Worm (Caenorhabditis elegans) whole organism, young adult: ENCODE results near the gene fut-4.

Experiments used
- C17E4.6 ChIP-seq: fragments of 200-800 bp; sonication (Bioruptor generic); IDR thresholded peaks from 2 replicates; pipeline ENCODE4 v1.3.6; 2022; ENCODE audit warnings: missing genetic modification reagents, missing genetic modification characterization, missing compliant biosample characterization
- F33H1.4 ChIP-seq: fragments of 200-800 bp; sonication (Bioruptor generic); IDR thresholded peaks from 2 replicates; pipeline ENCODE4 v1.3.6; 2022; ENCODE audit warnings: missing genetic modification reagents, missing genetic modification characterization, missing compliant biosample characterization
- F55B11.4 ChIP-seq: sonication (generic microtip); optimal IDR thresholded peaks from 2 replicates; lab custom pipeline; 2016; ENCODE audit warnings: missing compliant biosample characterization, missing genetic modification characterization, borderline replicate concordance; ENCODE audit not compliant: insufficient read depth
- F57A8.1 ChIP-seq: fragments of 200-800 bp; sonication (Bioruptor generic); optimal IDR thresholded peaks from 2 replicates; lab custom pipeline; 2018; ENCODE audit warnings: mild to moderate bottlenecking, missing genetic modification characterization, moderate library complexity, missing compliant biosample characterization
- Y79H2A.3 ChIP-seq: fragments of 200-800 bp; sonication (Bioruptor generic); conservative IDR thresholded peaks from 2 replicates; pipeline ENCODE4 v1.3.6; 2022; ENCODE audit warnings: missing genetic modification reagents, missing genetic modification characterization, missing compliant biosample characterization
- Y95B8A.8 ChIP-seq: fragments of 200-800 bp; sonication (Bioruptor generic); IDR thresholded peaks from 2 replicates; pipeline ENCODE4 v1.3.6; 2022; ENCODE audit warnings: missing genetic modification reagents, missing genetic modification characterization, missing compliant biosample characterization
- bed-1 ChIP-seq: fragments of 200-800 bp; sonication (Bioruptor generic); IDR thresholded peaks from 2 replicates; pipeline ENCODE4 v1.3.6; 2022; ENCODE audit warnings: missing genetic modification reagents, missing genetic modification characterization, missing compliant biosample characterization
- cebp-2 ChIP-seq: fragments of 200-800 bp; sonication (Bioruptor generic); IDR thresholded peaks from 2 replicates; pipeline ENCODE4 v1.3.6; 2022; ENCODE audit warnings: missing genetic modification characterization, missing compliant biosample characterization
- ceh-58 ChIP-seq: fragments of 200-800 bp; sonication (Bioruptor generic); IDR thresholded peaks from 2 replicates; pipeline ENCODE4 v1.3.6; 2022; ENCODE audit warnings: missing genetic modification characterization, missing compliant biosample characterization
- efl-1 ChIP-seq: fragments of 150-350 bp; optimal IDR thresholded peaks from 2 replicates; lab custom pipeline; 2014; ENCODE audit warnings: missing biosample characterization, missing genetic modification reagents, missing genetic modification characterization
- egl-18 ChIP-seq: fragments of 200-800 bp; sonication (Bioruptor generic); IDR thresholded peaks from 2 replicates; pipeline ENCODE4 v1.3.6; 2022; ENCODE audit warnings: missing genetic modification reagents, missing genetic modification characterization, missing compliant biosample characterization
- ekl-4 ChIP-seq: fragments of 200-800 bp; sonication (Bioruptor generic); IDR thresholded peaks from 2 replicates; pipeline ENCODE4 v1.3.6; 2022; ENCODE audit warnings: missing genetic modification reagents, missing genetic modification characterization, missing compliant biosample characterization
- fkh-3 ChIP-seq: sonication (generic microtip); optimal IDR thresholded peaks from 2 replicates; lab custom pipeline; 2016; ENCODE audit warnings: mild to moderate bottlenecking, missing genetic modification characterization, missing compliant biosample characterization
- hmg-20 ChIP-seq: fragments of 200-800 bp; sonication (Bioruptor generic); IDR thresholded peaks from 2 replicates; pipeline ENCODE4 v1.3.6; 2022; ENCODE audit warnings: missing genetic modification reagents, missing genetic modification characterization, missing compliant biosample characterization
- lin-40 ChIP-seq: sonication (generic microtip); optimal IDR thresholded peaks from 2 replicates; lab custom pipeline; 2016; ENCODE audit warnings: missing genetic modification characterization, mild to moderate bottlenecking, missing compliant biosample characterization, missing genotype, missing genetic modification reagents
- lsl-1 ChIP-seq: fragments of 200-800 bp; sonication (Bioruptor generic); optimal IDR thresholded peaks from 2 replicates; lab custom pipeline; 2018; ENCODE audit warnings: mild to moderate bottlenecking, missing genetic modification characterization, moderate library complexity, missing compliant biosample characterization
- madf-6 ChIP-seq: fragments of 200-800 bp; sonication (Bioruptor generic); IDR thresholded peaks from 2 replicates; pipeline ENCODE4 v1.3.6; 2022; ENCODE audit warnings: missing genetic modification reagents, missing genetic modification characterization, missing compliant biosample characterization
- madf-8 ChIP-seq: fragments of 200-800 bp; sonication (Bioruptor generic); conservative IDR thresholded peaks from 2 replicates; pipeline ENCODE4 v1.3.6; 2022; ENCODE audit warnings: missing genetic modification reagents, missing genetic modification characterization, missing compliant biosample characterization
- mcd-1 ChIP-seq: fragments of 200-800 bp; sonication (Bioruptor generic); IDR thresholded peaks from 2 replicates; pipeline ENCODE4 v1.3.6; 2022; ENCODE audit warnings: missing genetic modification reagents, missing genetic modification characterization, missing compliant biosample characterization
- mel-28 ChIP-seq: sonication (generic microtip); optimal IDR thresholded peaks from 2 replicates; lab custom pipeline; 2016; ENCODE audit warnings: borderline replicate concordance, mild to moderate bottlenecking, missing genetic modification characterization, missing compliant biosample characterization
- mes-4 ChIP-seq: sonication (generic microtip); optimal IDR thresholded peaks from 2 replicates; lab custom pipeline; 2016; ENCODE audit warnings: missing genotype, missing genetic modification characterization, missing compliant biosample characterization
- nhr-179 ChIP-seq: sonication (generic microtip); optimal IDR thresholded peaks from 2 replicates; lab custom pipeline; 2016; ENCODE audit warnings: mild to moderate bottlenecking, missing genetic modification characterization, missing compliant biosample characterization
- nhr-27 ChIP-seq: fragments of 200-800 bp; sonication (Bioruptor generic); optimal IDR thresholded peaks from 2 replicates; lab custom pipeline; 2018; ENCODE audit warnings: mild to moderate bottlenecking, missing genetic modification characterization, moderate library complexity, missing compliant biosample characterization
- nhr-80 ChIP-seq: sonication (generic microtip); optimal IDR thresholded peaks from 2 replicates; lab custom pipeline; 2016; ENCODE audit warnings: missing genetic modification characterization, missing compliant biosample characterization
- nhr-90 ChIP-seq: sonication (generic microtip); optimal IDR thresholded peaks from 2 replicates; lab custom pipeline; 2016; ENCODE audit warnings: missing genotype, mild to moderate bottlenecking, missing genetic modification characterization, missing compliant biosample characterization
- pbrm-1 ChIP-seq: fragments of 200-800 bp; sonication (Bioruptor generic); IDR thresholded peaks from 2 replicates; pipeline ENCODE4 v1.3.6; 2022; ENCODE audit warnings: missing genetic modification reagents, missing genetic modification characterization, missing compliant biosample characterization
- pha-4 ChIP-seq: fragments of 150-350 bp; sonication (generic microtip); optimal IDR thresholded peaks from 2 replicates; lab custom pipeline; 2014; ENCODE audit warnings: missing biosample characterization, missing genetic modification reagents, missing genetic modification characterization
- rec-8 ChIP-seq, 2 experiments: sonication (generic microtip); optimal IDR thresholded peaks; 2 replicates each; lab custom pipeline; 2016; ENCODE audit warnings: mild to moderate bottlenecking in 2 of 2, missing genetic modification characterization in 2 of 2, missing genetic modification reagents in 2 of 2, missing genotype in 2 of 2, missing biosample characterization in 1 of 2, missing compliant biosample characterization in 1 of 2, moderate library complexity in 1 of 2
- repo-1 ChIP-seq: sonication (generic microtip); optimal IDR thresholded peaks from 2 replicates; lab custom pipeline; 2017; ENCODE audit warnings: mild to moderate bottlenecking, missing genetic modification characterization, missing compliant biosample characterization
- snpc-1.1 ChIP-seq: sonication (generic microtip); optimal IDR thresholded peaks from 2 replicates; lab custom pipeline; 2017; ENCODE audit warnings: missing genetic modification characterization, mild to moderate bottlenecking, missing compliant biosample characterization, antibody characterized with exemption, moderate library complexity, missing genotype, missing genetic modification reagents; ENCODE audit not compliant: insufficient read depth
- snpc-1.3 ChIP-seq: sonication (generic microtip); optimal IDR thresholded peaks from 2 replicates; lab custom pipeline; 2017; ENCODE audit warnings: missing genetic modification characterization, mild to moderate bottlenecking, missing compliant biosample characterization, antibody characterized with exemption, moderate library complexity, missing genotype, missing genetic modification reagents; ENCODE audit not compliant: insufficient read depth
- somi-1 ChIP-seq: fragments of 200-800 bp; sonication (Bioruptor generic); optimal IDR thresholded peaks from 2 replicates; lab custom pipeline; 2018; ENCODE audit warnings: mild to moderate bottlenecking, missing genetic modification characterization, missing compliant biosample characterization
- tbx-9 ChIP-seq: sonication (generic microtip); optimal IDR thresholded peaks from 2 replicates; lab custom pipeline; 2016; ENCODE audit warnings: borderline replicate concordance, missing genetic modification characterization, inconsistent platforms, missing compliant biosample characterization
- unc-130 ChIP-seq: sonication (generic microtip); optimal IDR thresholded peaks from 2 replicates; lab custom pipeline; 2016; ENCODE audit warnings: missing genetic modification reagents, missing genetic modification characterization, missing compliant biosample characterization
- xnd-1 ChIP-seq: sonication (generic microtip); optimal IDR thresholded peaks from 2 replicates; lab custom pipeline; 2016; ENCODE audit warnings: missing genotype, missing genetic modification reagents, missing genetic modification characterization, missing compliant biosample characterization
- zfh-2 ChIP-seq: fragments of 200-800 bp; sonication (Bioruptor generic); conservative IDR thresholded peaks from 2 replicates; pipeline ENCODE4 v1.3.6; 2022; ENCODE audit warnings: missing genetic modification reagents, missing genetic modification characterization, missing compliant biosample characterization
- ztf-3 ChIP-seq: fragments of 200-800 bp; sonication (Bioruptor generic); optimal IDR thresholded peaks from 2 replicates; lab custom pipeline; 2018; ENCODE audit warnings: mild to moderate bottlenecking, missing genetic modification characterization, missing compliant biosample characterization

Gene fut-4

ce11 chrII:2826073-2826472 lies 3.7 kb upstream of the fut-4 start, which contains the start of gene K12H6.5:
K12H6.5 (minus strand) TSS chrII:2826173.
- TF ChIP-seq ceh-58 (GFP tag; lab: Robert Waterston, UW), result no peak
- TF ChIP-seq C17E4.6 (GFP tag; lab: Robert Waterston, UW), result no peak

DNA sequence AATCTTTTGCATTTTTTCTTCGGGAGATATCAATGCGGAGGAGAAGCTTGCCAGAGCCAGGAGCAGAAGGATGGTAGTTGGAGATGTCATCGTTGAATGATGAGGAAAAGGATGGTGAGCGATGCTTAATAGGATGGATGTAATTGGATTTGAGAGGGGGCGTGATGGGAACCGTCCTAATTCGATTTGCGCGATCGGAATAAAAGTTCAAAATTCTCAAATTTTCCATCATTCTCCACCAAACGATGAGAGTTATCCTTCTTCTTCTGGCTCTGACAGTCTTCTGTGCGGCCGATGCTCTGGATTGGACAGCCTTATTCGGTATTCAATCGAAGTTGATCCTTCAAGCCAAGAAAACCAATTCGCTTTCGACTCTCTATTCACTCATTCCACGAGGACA lies 1.8 kb upstream of the fut-4 start, which contains the start of the genes K12H6.4 and K12H6.9:
TSS of gene K12H6.4 (minus strand) at position 101 of the 400 bp plus-strand sequence.
TSS of gene K12H6.9 (plus strand) at position 236 of the 400 bp plus-strand sequence.
- TF ChIP-seq egl-18 (GFP tag; lab: Robert Waterston, UW), result no peak
- no peak for TF ChIP-seq pha-4 (tag; lab: Kevin White, UChicago)
- TF ChIP-seq ekl-4 (GFP tag; lab: Robert Waterston, UW), result no peak
- no peak for TF ChIP-seq bed-1 (GFP tag; lab: Robert Waterston, UW)
- TF ChIP-seq lin-40, result no peak
- TF ChIP-seq zfh-2 (GFP tag; lab: Robert Waterston, UW), result no peak
- TF ChIP-seq nhr-179 (tag; lab: Kevin White, UChicago), result no peak
- no peak for TF ChIP-seq tbx-9 (tag; lab: Kevin White, UChicago)
- TF ChIP-seq unc-130 (GFP tag; lab: Kevin White, UChicago), result no peak

ce11 chrII:2816676-2817075 lies 5.7 kb downstream of the fut-4 start, which contains the start of gene set-13:
set-13 (plus strand) TSS chrII:2816976.
- no peak for TF ChIP-seq Y79H2A.3
- TF ChIP-seq cebp-2 (GFP tag; lab: Robert Waterston, UW), result no peak
- TF ChIP-seq nhr-27 (tag; lab: Kevin White, UChicago), result no peak

- TF ChIP-seq hmg-20, result no peak
- no peak for TF ChIP-seq ekl-4 (GFP tag; lab: Robert Waterston, UW)
- TF ChIP-seq unc-130 (GFP tag; lab: Kevin White, UChicago), result no peak
- no peak for TF ChIP-seq fkh-3
- TF ChIP-seq nhr-90 (tag; lab: Kevin White, UChicago), result no peak
- TF ChIP-seq F55B11.4 (tag; lab: Kevin White, UChicago), result no peak
- no peak for TF ChIP-seq mes-4 (tag; lab: Kevin White, UChicago)
- TF ChIP-seq nhr-80, result no peak
- TF ChIP-seq F57A8.1, result no peak
- no peak for TF ChIP-seq rec-8 (tag; optimal IDR thresholded peaks at IDR 0.05; lab: Kevin White, UChicago)
- TF ChIP-seq somi-1 (GFP tag; lab: Kevin White, UChicago), result no peak
- TF ChIP-seq F33H1.4 (GFP tag; lab: Robert Waterston, UW), result no peak
- TF ChIP-seq snpc-1.1, result no peak
- no peak for TF ChIP-seq pbrm-1 (GFP tag; lab: Robert Waterston, UW)
- TF ChIP-seq mel-28, result no peak
- no peak for TF ChIP-seq repo-1
- TF ChIP-seq xnd-1 (tag; lab: Kevin White, UChicago), result no peak
- no peak for TF ChIP-seq ztf-3
These were observed 6.9 kb downstream of the fut-4 start, which contains the start of gene K12H6.2 for ce11 chrII:2815444-2815843. K12H6.2 (minus strand) TSS chrII:2815544.

DNA sequence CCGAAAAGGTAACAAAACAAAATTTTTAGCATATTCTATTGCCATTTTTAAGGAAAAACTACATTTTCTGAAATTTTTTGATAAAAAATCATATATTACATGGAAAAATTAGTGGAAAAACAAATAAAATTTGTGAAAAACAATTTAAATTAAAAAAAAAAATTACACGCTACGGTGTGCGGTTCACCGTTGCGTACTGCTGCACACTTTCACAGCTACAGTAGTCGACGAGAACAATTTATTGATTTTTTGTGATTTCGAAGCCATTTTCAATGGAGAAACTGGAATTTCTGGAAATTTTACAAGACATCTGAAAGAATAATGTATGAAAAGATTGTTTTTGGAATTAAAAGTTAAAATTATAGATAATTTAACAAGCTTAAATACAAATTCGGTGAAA lies 7.3 kb downstream of the fut-4 start:
- TF ChIP-seq efl-1, result peak; percentile 12
- peak; percentile 85 for TF ChIP-seq xnd-1 (tag; lab: Kevin White, UChicago)
- peak; percentile 94 for TF ChIP-seq lsl-1 (GFP tag; lab: Kevin White, UChicago)
- no peak for TF ChIP-seq ceh-58 (GFP tag; lab: Robert Waterston, UW)
- no peak for TF ChIP-seq Y95B8A.8 (GFP tag; lab: Robert Waterston, UW)
- no peak for TF ChIP-seq tbx-9 (tag; lab: Kevin White, UChicago)
- TF ChIP-seq madf-8 (GFP tag; lab: Robert Waterston, UW), result peak; percentile 48; the same call in 1 of the 2 replicates
- 0 out of 2 replicates have a peak, but pooled peaks have one; percentile 14 for TF ChIP-seq mcd-1 (GFP tag; lab: Robert Waterston, UW)
- peak; percentile 86 for TF ChIP-seq madf-6
- TF ChIP-seq snpc-1.3, result peak; percentile 28
